Worm (Caenorhabditis elegans) whole organism, mixed stage, embryonic: Measurements from ENCODE around the gene plpp-1.2.
A peak's percentile ranks its signal among the peaks of the same experiment; 100 is the strongest.

Source experiments
- M03D4.4 ChIP-seq: sonication (generic microtip); optimal IDR thresholded peaks from 2 replicates; lab custom pipeline; 2017; ENCODE audit warnings: mild to moderate bottlenecking, missing genetic modification characterization, missing compliant biosample characterization
- bed-3 ChIP-seq: fragments of 200-800 bp; sonication (Bioruptor generic); optimal IDR thresholded peaks from 3 replicates; lab custom pipeline; 2018; ENCODE audit warnings: mild to moderate bottlenecking, missing genetic modification characterization, moderate library complexity, missing compliant biosample characterization
- blmp-1 ChIP-seq: fragments of 150-350 bp; optimal IDR thresholded peaks from 2 replicates; lab custom pipeline; 2014; ENCODE audit warnings: missing biosample characterization, missing genetic modification characterization
- ceh-39 ChIP-seq: fragments of 150-350 bp; optimal IDR thresholded peaks from 2 replicates; lab custom pipeline; 2014; ENCODE audit warnings: missing biosample characterization, missing genetic modification characterization
- ceh-83 ChIP-seq: fragments of 200-800 bp; sonication (Bioruptor generic); optimal IDR thresholded peaks from 2 replicates; lab custom pipeline; 2018; ENCODE audit warnings: mild to moderate bottlenecking, missing genetic modification characterization, missing compliant biosample characterization
- cnd-1 ChIP-seq: fragments of 200-800 bp; sonication (Bioruptor generic); optimal IDR thresholded peaks from 2 replicates; lab custom pipeline; 2018; ENCODE audit warnings: mild to moderate bottlenecking, missing genetic modification characterization, missing compliant biosample characterization
- drap-1 ChIP-seq: fragments of 200-800 bp; sonication (Bioruptor generic); optimal IDR thresholded peaks from 3 replicates; lab custom pipeline; 2018; ENCODE audit warnings: mild to moderate bottlenecking, missing genetic modification characterization, missing compliant biosample characterization
- elt-1 ChIP-seq: sonication (generic microtip); optimal IDR thresholded peaks from 2 replicates; lab custom pipeline; 2017; ENCODE audit warnings: missing genetic modification characterization, mild to moderate bottlenecking, missing compliant biosample characterization, antibody characterized with exemption, moderate library complexity, borderline replicate concordance; ENCODE audit not compliant: insufficient read depth
- elt-3 ChIP-seq: fragments of 150-350 bp; optimal IDR thresholded peaks from 2 replicates; lab custom pipeline; 2014; ENCODE audit warnings: missing biosample characterization, missing genetic modification characterization
- flh-1 ChIP-seq: fragments of 200-800 bp; sonication (Bioruptor generic); optimal IDR thresholded peaks from 2 replicates; lab custom pipeline; 2018; ENCODE audit warnings: mild to moderate bottlenecking, missing genetic modification characterization, moderate library complexity, missing compliant biosample characterization
- ham-2 ChIP-seq: fragments of 200-800 bp; sonication (Bioruptor generic); optimal IDR thresholded peaks from 2 replicates; lab custom pipeline; 2018; ENCODE audit warnings: mild to moderate bottlenecking, missing genetic modification characterization, missing compliant biosample characterization
- hlh-1 ChIP-seq: fragments of 150-350 bp; optimal IDR thresholded peaks from 2 replicates; lab custom pipeline; 2014; ENCODE audit warnings: missing biosample characterization, missing genetic modification reagents, missing genetic modification characterization
- lin-13 ChIP-seq: fragments of 150-350 bp; optimal IDR thresholded peaks from 2 replicates; lab custom pipeline; 2014; ENCODE audit warnings: missing biosample characterization, missing genetic modification characterization
- lin-32 ChIP-seq: fragments of 200-800 bp; sonication (Bioruptor generic); optimal IDR thresholded peaks from 2 replicates; lab custom pipeline; 2018; ENCODE audit warnings: mild to moderate bottlenecking, missing genetic modification characterization, missing compliant biosample characterization
- lsy-2 ChIP-seq: fragments of 150-350 bp; optimal IDR thresholded peaks from 2 replicates; lab custom pipeline; 2014; ENCODE audit warnings: missing biosample characterization, missing genetic modification characterization
- mep-1 ChIP-seq: fragments of 150-350 bp; optimal IDR thresholded peaks from 2 replicates; lab custom pipeline; 2017; ENCODE audit warnings: missing biosample characterization, missing genetic modification reagents, missing genetic modification characterization, inconsistent platforms
- mls-2 ChIP-seq: sonication (generic microtip); optimal IDR thresholded peaks from 2 replicates; lab custom pipeline; 2016; ENCODE audit warnings: mild to moderate bottlenecking, missing genetic modification characterization, moderate library complexity, missing compliant biosample characterization
- nhr-12 ChIP-seq: fragments of 150-350 bp; optimal IDR thresholded peaks from 2 replicates; lab custom pipeline; 2014; ENCODE audit warnings: missing biosample characterization, missing genetic modification characterization
- nhr-2 ChIP-seq: fragments of 150-350 bp; optimal IDR thresholded peaks from 2 replicates; lab custom pipeline; 2014; ENCODE audit warnings: missing biosample characterization, missing genetic modification characterization
- nhr-237 ChIP-seq: fragments of 150-350 bp; optimal IDR thresholded peaks from 2 replicates; lab custom pipeline; 2014; ENCODE audit warnings: missing biosample characterization, missing genetic modification characterization
- nhr-28 ChIP-seq: fragments of 150-350 bp; optimal IDR thresholded peaks from 2 replicates; lab custom pipeline; 2014; ENCODE audit warnings: missing biosample characterization, missing genetic modification characterization
- nhr-76 ChIP-seq: sonication (generic microtip); optimal IDR thresholded peaks from 2 replicates; lab custom pipeline; 2017; ENCODE audit warnings: missing biosample characterization, missing genetic modification characterization
- pha-4 ChIP-seq: fragments of 150-350 bp; optimal IDR thresholded peaks from 2 replicates; lab custom pipeline; 2018; ENCODE audit warnings: missing biosample characterization, missing genetic modification reagents, missing genetic modification characterization
- sem-2 ChIP-seq: fragments of 200-800 bp; sonication (Bioruptor generic); optimal IDR thresholded peaks from 2 replicates; lab custom pipeline; 2018; ENCODE audit warnings: mild to moderate bottlenecking, missing genetic modification characterization, missing compliant biosample characterization
- snpc-4 ChIP-seq: fragments of 150-350 bp; optimal IDR thresholded peaks from 2 replicates; lab custom pipeline; 2014; ENCODE audit warnings: missing biosample characterization, missing genetic modification characterization
- sptf-1 ChIP-seq: sonication (generic microtip); optimal IDR thresholded peaks from 2 replicates; lab custom pipeline; 2017; ENCODE audit warnings: mild to moderate bottlenecking, missing genetic modification characterization, moderate library complexity, missing compliant biosample characterization
- tbx-8 ChIP-seq: fragments of 200-800 bp; sonication (Bioruptor generic); optimal IDR thresholded peaks from 2 replicates; lab custom pipeline; 2018; ENCODE audit warnings: mild to moderate bottlenecking, missing genetic modification characterization, moderate library complexity, missing compliant biosample characterization
- unc-120 ChIP-seq: sonication (generic microtip); optimal IDR thresholded peaks from 2 replicates; lab custom pipeline; 2017; ENCODE audit warnings: missing genetic modification characterization, missing compliant biosample characterization; ENCODE audit not compliant: poor library complexity, severe bottlenecking
- unc-39 ChIP-seq: fragments of 150-350 bp; optimal IDR thresholded peaks from 2 replicates; lab custom pipeline; 2014; ENCODE audit warnings: missing biosample characterization, missing genetic modification characterization
- unc-62 ChIP-seq: fragments of 150-350 bp; optimal IDR thresholded peaks from 2 replicates; lab custom pipeline; 2014; ENCODE audit warnings: missing biosample characterization, missing genetic modification reagents, missing genetic modification characterization
- zip-8 ChIP-seq: fragments of 150-350 bp; optimal IDR thresholded peaks from 2 replicates; lab custom pipeline; 2014; ENCODE audit warnings: missing biosample characterization, missing genetic modification characterization
- ztf-11 ChIP-seq: fragments of 150-350 bp; optimal IDR thresholded peaks from 2 replicates; lab custom pipeline; 2014; ENCODE audit warnings: missing biosample characterization, missing genetic modification characterization

The plpp-1.2 gene

DNA sequence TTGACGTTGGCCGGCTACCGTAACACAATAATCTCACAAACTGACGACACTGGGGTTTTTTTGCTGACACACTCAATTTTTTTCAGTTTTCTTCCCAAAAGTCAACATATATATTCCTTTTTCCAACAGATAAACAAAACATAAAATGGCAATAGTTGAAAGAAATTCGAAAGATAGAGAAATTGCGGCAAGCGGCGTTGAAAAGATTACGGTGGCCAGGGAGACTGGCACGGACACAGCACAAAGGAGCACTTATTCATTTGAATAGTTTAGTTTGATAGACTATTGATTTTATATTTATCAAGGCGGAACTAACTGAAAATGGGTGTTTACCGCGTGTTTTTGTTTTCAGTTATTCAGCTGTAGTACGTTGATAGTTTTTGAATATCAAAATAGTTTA, 36.0 kb downstream of the plpp-1.2 start, which contains the start of gene toe-2:
TSS of gene toe-2 (minus strand) at position 70 of the 400 bp plus-strand sequence.
- TF ChIP-seq flh-1 (no peak), ztf-11 (tag; lab: Kevin White, UChicago) (no peak), elt-3 (tag; lab: Kevin White, UChicago) (no peak), sem-2 (no peak), bed-3 (GFP tag; lab: Kevin White, UChicago) (no peak), zip-8 (no peak), mep-1 (tag; lab: Kevin White, UChicago) (no peak), nhr-2 (tag; lab: Kevin White, UChicago) (no peak)

DNA sequence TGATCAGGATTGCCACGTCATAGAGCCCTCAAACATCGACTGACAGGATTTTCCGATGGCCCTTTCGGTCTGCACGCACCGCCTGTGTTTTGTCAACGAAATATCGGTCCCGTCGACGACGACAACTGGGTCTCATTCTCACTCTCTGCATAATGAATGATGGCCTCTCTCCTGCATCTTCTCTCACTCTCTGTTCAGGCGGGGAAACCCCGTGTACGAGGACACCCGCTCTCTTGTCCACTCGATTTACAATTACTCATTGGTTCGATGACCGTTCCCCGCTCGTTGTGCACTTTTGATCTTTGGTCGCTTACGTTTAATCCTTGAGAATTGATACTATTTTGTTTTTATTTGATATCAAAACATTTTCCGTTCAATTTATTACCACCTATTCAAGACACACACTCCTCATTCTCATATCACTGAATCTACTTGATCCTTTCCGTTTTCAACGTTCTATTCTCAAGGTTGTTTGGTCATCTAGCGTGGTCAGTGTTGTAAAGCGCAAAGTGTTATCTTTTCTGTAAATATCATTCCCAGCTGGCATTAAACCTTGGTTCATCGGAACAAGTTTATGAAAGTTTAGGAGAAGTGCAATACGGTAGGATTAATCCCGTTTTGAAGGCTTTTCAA, 37.5 kb downstream of the plpp-1.2 start:
- TF ChIP-seq snpc-4 (tag; lab: Kevin White, UChicago) (no peak), unc-120 (tag; lab: Kevin White, UChicago) (peak; percentile 44), drap-1 (no peak), unc-62 (GFP tag; lab: Kevin White, UChicago) (peak; percentile 58), ceh-39 (tag; lab: Kevin White, UChicago) (no peak), mep-1 (tag; lab: Kevin White, UChicago) (peak; percentile 50), ham-2 (GFP tag; lab: Kevin White, UChicago) (peak; percentile 40), M03D4.4 (tag; lab: Kevin White, UChicago) (peak; percentile 31), ceh-83 (GFP tag; lab: Kevin White, UChicago) (no peak), cnd-1 (peak; percentile 25), hlh-1 (tag; lab: Kevin White, UChicago) (peak; percentile 41), nhr-2 (tag; lab: Kevin White, UChicago) (peak; percentile 96), mls-2 (tag; lab: Kevin White, UChicago) (peak; percentile 73)

DNA sequence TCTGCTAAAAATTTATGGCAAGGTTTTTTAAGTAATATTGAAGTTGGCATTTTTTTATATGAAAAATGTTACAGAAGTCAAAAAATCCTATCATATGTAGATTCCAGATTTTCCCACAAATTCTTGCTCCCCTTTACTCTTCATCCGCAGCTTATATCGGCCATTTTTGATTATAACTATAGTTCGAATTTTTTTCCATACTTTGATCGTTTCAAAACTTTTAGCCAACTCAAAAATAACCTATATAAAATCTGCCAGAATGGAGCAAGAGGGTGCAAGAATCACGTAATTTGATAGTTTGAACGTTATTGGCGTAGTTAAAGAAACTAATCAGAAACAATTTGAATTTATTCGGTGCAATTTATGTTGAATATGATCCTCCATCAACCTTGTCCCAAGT, 38.7 kb downstream of the plpp-1.2 start:
- TF ChIP-seq sptf-1 (tag; lab: Kevin White, UChicago) = no peak
- no peak for TF ChIP-seq unc-62 (GFP tag; lab: Kevin White, UChicago)
- TF ChIP-seq nhr-2 (tag; lab: Kevin White, UChicago) = no peak
- no peak for TF ChIP-seq elt-3 (tag; lab: Kevin White, UChicago)
- TF ChIP-seq ceh-39 (tag; lab: Kevin White, UChicago) = no peak
- TF ChIP-seq cnd-1 = no peak
- TF ChIP-seq lin-13 (tag; lab: Kevin White, UChicago) = no peak
- no peak for TF ChIP-seq ham-2 (GFP tag; lab: Kevin White, UChicago)
- no peak for TF ChIP-seq sem-2
- no peak for TF ChIP-seq ceh-83 (GFP tag; lab: Kevin White, UChicago)
- no peak for TF ChIP-seq drap-1
- TF ChIP-seq unc-39 (tag; lab: Kevin White, UChicago) = no peak
- TF ChIP-seq zip-8 = no peak
- TF ChIP-seq nhr-76 (tag; lab: Kevin White, UChicago) = no peak

DNA sequence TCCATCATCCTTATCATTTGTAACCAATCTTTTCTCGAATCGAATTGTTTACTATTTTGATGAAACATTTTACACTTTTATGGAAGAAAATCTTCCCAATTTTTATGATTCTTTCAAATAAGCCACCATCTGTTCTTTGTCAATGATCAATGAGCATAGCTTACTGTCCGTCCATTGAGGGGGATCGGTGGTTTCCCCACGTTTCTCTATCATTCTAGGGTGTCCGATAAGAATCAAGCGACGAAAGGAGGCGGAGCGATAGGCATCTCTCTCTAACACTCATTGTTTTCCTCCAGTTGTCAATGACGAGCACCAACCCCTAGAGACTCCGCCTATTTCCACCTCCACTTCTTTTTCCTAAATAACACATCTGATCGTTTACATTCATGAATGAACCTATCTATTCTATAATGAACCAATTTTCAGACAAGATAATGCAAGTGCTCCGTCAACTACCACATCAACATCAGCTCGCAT, 39.3 kb downstream of the plpp-1.2 start, which contains the start of gene C56E6.2:
TSS of gene C56E6.2 (plus strand) at position 427 of the 477 bp plus-strand sequence.
- TF ChIP-seq elt-1 (tag; lab: Kevin White, UChicago) (peak; percentile 81), flh-1 (no peak)

DNA sequence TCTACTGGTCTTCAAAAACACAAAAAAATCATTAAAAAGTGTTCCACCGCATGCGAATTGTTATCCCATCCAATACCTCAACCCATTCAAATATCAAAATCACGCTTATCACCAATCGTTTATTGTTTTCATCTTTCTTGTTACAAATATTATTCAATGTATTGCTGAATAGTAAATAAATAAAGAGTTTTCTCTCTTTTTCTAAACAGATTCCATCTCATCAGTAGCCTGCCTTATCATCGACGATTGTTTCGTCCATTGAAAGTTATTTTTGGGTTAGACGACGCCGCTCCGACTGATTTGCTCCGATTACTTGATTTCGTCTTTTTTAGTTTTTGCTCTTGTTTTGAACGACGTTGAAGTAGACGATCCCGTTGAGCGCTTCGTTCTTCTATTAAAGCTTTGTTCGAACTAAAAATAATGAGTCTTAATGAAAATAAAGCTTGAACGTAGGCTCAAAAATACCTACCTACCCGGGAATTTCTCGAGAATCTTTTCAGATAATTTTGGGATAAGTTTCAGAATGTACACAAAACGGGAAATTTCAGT, 40.9 kb downstream of the plpp-1.2 start:
- no peak for TF ChIP-seq blmp-1
- no peak for TF ChIP-seq snpc-4 (tag; lab: Kevin White, UChicago)
- no peak for TF ChIP-seq nhr-28 (tag; lab: Kevin White, UChicago)
- no peak for TF ChIP-seq lin-32 (GFP tag; lab: Kevin White, UChicago)
- no peak for TF ChIP-seq elt-3 (tag; lab: Kevin White, UChicago)
- no peak for TF ChIP-seq flh-1
- no peak for TF ChIP-seq ham-2 (GFP tag; lab: Kevin White, UChicago)
- no peak for TF ChIP-seq pha-4
- TF ChIP-seq cnd-1 = no peak
- no peak for TF ChIP-seq hlh-1 (tag; lab: Kevin White, UChicago)
- no peak for TF ChIP-seq drap-1
- TF ChIP-seq tbx-8 (GFP tag; lab: Kevin White, UChicago) = no peak
- TF ChIP-seq nhr-12 (tag; lab: Kevin White, UChicago) = no peak
- no peak for TF ChIP-seq unc-39 (tag; lab: Kevin White, UChicago)
- TF ChIP-seq ceh-83 (GFP tag; lab: Kevin White, UChicago) = no peak
- no peak for TF ChIP-seq nhr-237
- no peak for TF ChIP-seq unc-62 (GFP tag; lab: Kevin White, UChicago)
- no peak for TF ChIP-seq lsy-2 (tag; lab: Kevin White, UChicago)
- no peak for TF ChIP-seq sem-2
- TF ChIP-seq sptf-1 (tag; lab: Kevin White, UChicago) = no peak
- TF ChIP-seq, all 35 proteins: peak for 0
